Worm (Caenorhabditis elegans) whole organism, L1 larva: ENCODE results near the gene clec-118.

ENCODE experiments used
- C16A3.4 ChIP-seq: fragments of 150-350 bp; optimal IDR thresholded peaks from 2 replicates; lab custom pipeline; 2014; ENCODE audit warnings: missing biosample characterization, missing genetic modification characterization
- aly-2 ChIP-seq: fragments of 150-350 bp; optimal IDR thresholded peaks from 2 replicates; lab custom pipeline; 2014; ENCODE audit warnings: missing biosample characterization, missing genetic modification characterization
- blmp-1 ChIP-seq: fragments of 150-350 bp; optimal IDR thresholded peaks from 2 replicates; lab custom pipeline; 2014; ENCODE audit warnings: missing biosample characterization, missing genetic modification characterization
- ceh-8 ChIP-seq: fragments of 200-800 bp; sonication (Bioruptor generic); optimal IDR thresholded peaks from 2 replicates; lab custom pipeline; 2018; ENCODE audit warnings: mild to moderate bottlenecking, missing genetic modification characterization, moderate library complexity, missing compliant biosample characterization
- efl-1 ChIP-seq, 4 experiments: fragments of 150-350 bp; optimal IDR thresholded peaks in 3 of 4; peaks in 1 of 4; 1 replicate in 1 of 4; 2 replicates in 3 of 4; lab custom pipeline; 2014; ENCODE audit warnings: missing biosample characterization in 2 of 4, missing genetic modification characterization in 2 of 4, missing genetic modification reagents in 2 of 4
- egl-27 ChIP-seq, 2 experiments: fragments of 150-350 bp in 1 of 2; sonication (generic microtip); optimal IDR thresholded peaks; 3 replicates each; lab custom pipeline; 2017 to 2018; ENCODE audit warnings: missing biosample characterization in 2 of 2, missing genetic modification characterization in 2 of 2, missing genetic modification reagents in 2 of 2
- elt-3 ChIP-seq, 6 experiments: fragments of 150-350 bp in 1 of 6; sonication (generic microtip); optimal IDR thresholded peaks; 2 replicates each; lab custom pipeline; 2017 to 2018; ENCODE audit warnings: missing biosample characterization in 6 of 6, missing genetic modification characterization in 6 of 6, inconsistent platforms in 1 of 6
- fkh-10 ChIP-seq: sonication (generic microtip); optimal IDR thresholded peaks from 2 replicates; lab custom pipeline; 2017; ENCODE audit warnings: missing biosample characterization, missing genetic modification reagents, missing genetic modification characterization
- isw-1 ChIP-seq: fragments of 200-800 bp; sonication (Bioruptor generic); IDR thresholded peaks from 2 replicates; pipeline ENCODE4 v1.3.6; 2022; ENCODE audit warnings: missing genetic modification characterization, missing compliant biosample characterization
- lin-15B ChIP-seq: fragments of 150-350 bp; sonication (generic microtip); optimal IDR thresholded peaks from 3 replicates; lab custom pipeline; 2014; ENCODE audit warnings: missing biosample characterization, missing genetic modification characterization
- lin-35 ChIP-seq, 2 experiments: fragments of 150-350 bp; optimal IDR thresholded peaks; 2 replicates each; lab custom pipeline; 2014; ENCODE audit warnings: missing biosample characterization in 2 of 2, missing genetic modification characterization in 2 of 2, missing genetic modification reagents in 2 of 2
- lin-39 ChIP-seq: fragments of 150-350 bp; optimal IDR thresholded peaks from 2 replicates; lab custom pipeline; 2014; ENCODE audit warnings: missing biosample characterization, missing genetic modification reagents, missing genetic modification characterization
- lir-3 ChIP-seq: sonication (generic microtip); optimal IDR thresholded peaks from 2 replicates; lab custom pipeline; 2016; ENCODE audit warnings: mild to moderate bottlenecking, missing genetic modification characterization, moderate library complexity, missing compliant biosample characterization; ENCODE audit not compliant: poor library complexity
- mef-2 ChIP-seq: fragments of 150-350 bp; optimal IDR thresholded peaks from 2 replicates; lab custom pipeline; 2014; ENCODE audit warnings: missing biosample characterization, missing genetic modification characterization
- nhr-19 ChIP-seq: fragments of 200-800 bp; sonication (Bioruptor generic); conservative IDR thresholded peaks from 2 replicates; pipeline ENCODE4 v1.3.6; 2022; ENCODE audit warnings: missing genetic modification characterization, missing compliant biosample characterization
- nhr-20 ChIP-seq: sonication (generic microtip); optimal IDR thresholded peaks from 2 replicates; lab custom pipeline; 2016; ENCODE audit warnings: mild to moderate bottlenecking, missing genetic modification characterization, missing compliant biosample characterization
- nhr-47 ChIP-seq: sonication (generic microtip); optimal IDR thresholded peaks from 2 replicates; lab custom pipeline; 2016; ENCODE audit warnings: mild to moderate bottlenecking, missing genetic modification characterization, moderate library complexity, missing compliant biosample characterization
- nhr-77 ChIP-seq: fragments of 150-350 bp; optimal IDR thresholded peaks from 2 replicates; lab custom pipeline; 2014; ENCODE audit warnings: missing biosample characterization, missing genetic modification characterization
- nhr-84 ChIP-seq: sonication (generic microtip); optimal IDR thresholded peaks from 2 replicates; lab custom pipeline; 2017; ENCODE audit warnings: missing biosample characterization, missing genetic modification characterization
- pax-3 ChIP-seq: fragments of 200-800 bp; sonication (Bioruptor generic); optimal IDR thresholded peaks from 2 replicates; lab custom pipeline; 2018; ENCODE audit warnings: mild to moderate bottlenecking, missing genetic modification characterization, moderate library complexity, missing compliant biosample characterization
- pqm-1 ChIP-seq: sonication (generic microtip); optimal IDR thresholded peaks from 3 replicates; lab custom pipeline; 2017; ENCODE audit warnings: missing biosample characterization, missing genetic modification characterization
- rnt-1 ChIP-seq: sonication (generic microtip); optimal IDR thresholded peaks from 2 replicates; lab custom pipeline; 2016; ENCODE audit warnings: mild to moderate bottlenecking, missing genetic modification characterization, moderate library complexity, missing compliant biosample characterization
- skn-1 ChIP-seq: fragments of 150-350 bp; optimal IDR thresholded peaks from 2 replicates; lab custom pipeline; 2014; ENCODE audit warnings: missing biosample characterization, missing genetic modification characterization
- snpc-4 ChIP-seq: fragments of 150-350 bp; optimal IDR thresholded peaks from 2 replicates; lab custom pipeline; 2014; ENCODE audit warnings: missing biosample characterization, missing genetic modification characterization
- snu-23 ChIP-seq: sonication (generic microtip); optimal IDR thresholded peaks from 2 replicates; lab custom pipeline; 2016; ENCODE audit warnings: missing genetic modification characterization, missing compliant biosample characterization
- sptf-1 ChIP-seq: fragments of 150-350 bp; optimal IDR thresholded peaks from 2 replicates; lab custom pipeline; 2014; ENCODE audit warnings: missing biosample characterization, missing genetic modification characterization
- swsn-7 ChIP-seq: sonication (generic microtip); optimal IDR thresholded peaks from 2 replicates; lab custom pipeline; 2016; ENCODE audit warnings: missing genetic modification characterization, missing compliant biosample characterization
- tbx-2 ChIP-seq: sonication (generic microtip); optimal IDR thresholded peaks from 2 replicates; lab custom pipeline; 2016; ENCODE audit warnings: missing genetic modification characterization, missing compliant biosample characterization
- unc-130 ChIP-seq: fragments of 150-350 bp; optimal IDR thresholded peaks from 2 replicates; lab custom pipeline; 2017; ENCODE audit warnings: missing biosample characterization, missing genetic modification characterization, inconsistent platforms
- unc-62 ChIP-seq: fragments of 150-350 bp; optimal IDR thresholded peaks from 2 replicates; lab custom pipeline; 2014; ENCODE audit warnings: missing biosample characterization, missing genetic modification reagents, missing genetic modification characterization
- vab-15 ChIP-seq: sonication (generic microtip); optimal IDR thresholded peaks from 2 replicates; lab custom pipeline; 2017; ENCODE audit warnings: missing genotype, mild to moderate bottlenecking, missing genetic modification characterization, missing compliant biosample characterization
- xbp-1 ChIP-seq: sonication (generic microtip); optimal IDR thresholded peaks from 2 replicates; lab custom pipeline; 2016; ENCODE audit warnings: missing genetic modification characterization, missing compliant biosample characterization
- zip-4 ChIP-seq: fragments of 200-800 bp; sonication (Bioruptor generic); optimal IDR thresholded peaks from 2 replicates; lab custom pipeline; 2018; ENCODE audit warnings: mild to moderate bottlenecking, missing genetic modification characterization, moderate library complexity, missing compliant biosample characterization
- ztf-11 ChIP-seq, 2 experiments: sonication (generic microtip); optimal IDR thresholded peaks; 2 replicates each; lab custom pipeline; 2016 to 2017; ENCODE audit warnings: missing genetic modification characterization in 2 of 2, missing biosample characterization in 1 of 2, missing compliant biosample characterization in 1 of 2
- ztf-4 ChIP-seq: fragments of 150-350 bp; optimal IDR thresholded peaks from 2 replicates; lab custom pipeline; 2014; ENCODE audit warnings: missing biosample characterization, missing genetic modification characterization

The clec-118 gene

ce11 chrII:650321-651005, 38.2 kb upstream of the clec-118 start, which contains the start of the genes K07E8.7 and frpr-14 (continued):
- TF ChIP-seq fkh-10 (peak; percentile 47), skn-1 (tag; lab: Kevin White, UChicago) (peak; percentile 5), pax-3 (tag; lab: Kevin White, UChicago) (no peak), unc-62 (GFP tag; lab: Kevin White, UChicago) (no peak), lin-35 (GFP tag; optimal IDR thresholded peaks at IDR 0.05; lab: Kevin White, UChicago) (peak; percentile 52 to 64), rnt-1 (tag; lab: Kevin White, UChicago) (no peak), nhr-84 (tag; lab: Kevin White, UChicago) (no peak), nhr-47 (tag; lab: Kevin White, UChicago) (peak; percentile 56), lir-3 (tag; lab: Kevin White, UChicago) (no peak), nhr-20 (peak; percentile 16), lin-15B (no peak)

ce11 chrII:643733-644132, 31.5 kb upstream of the clec-118 start:
- no peak for TF ChIP-seq mef-2 (tag; lab: Kevin White, UChicago)
- no peak for TF ChIP-seq unc-130 (tag; lab: Kevin White, UChicago)
- no peak for TF ChIP-seq xbp-1
- TF ChIP-seq ztf-11 (tag; optimal IDR thresholded peaks at IDR 0.05; lab: Kevin White, UChicago) = no peak
- TF ChIP-seq rnt-1 (tag; lab: Kevin White, UChicago) = no peak
- no peak for TF ChIP-seq pqm-1 (tag; lab: Kevin White, UChicago)
- TF ChIP-seq efl-1 (optimal IDR thresholded peaks at IDR 0.05; lab: Kevin White, UChicago) = no peak
- TF ChIP-seq efl-1 (GFP tag; optimal IDR thresholded peaks at IDR 0.05 in 1 of 2; lab: Kevin White, UChicago) = no peak
- TF ChIP-seq elt-3 (tag; optimal IDR thresholded peaks at IDR 0.05; lab: Kevin White, UChicago) = no peak
- no peak for TF ChIP-seq swsn-7 (tag; lab: Kevin White, UChicago)
- no peak for TF ChIP-seq sptf-1
- no peak for TF ChIP-seq blmp-1
- TF ChIP-seq lin-15B = no peak
- TF ChIP-seq snu-23 (GFP tag; lab: Kevin White, UChicago) = no peak

DNA sequence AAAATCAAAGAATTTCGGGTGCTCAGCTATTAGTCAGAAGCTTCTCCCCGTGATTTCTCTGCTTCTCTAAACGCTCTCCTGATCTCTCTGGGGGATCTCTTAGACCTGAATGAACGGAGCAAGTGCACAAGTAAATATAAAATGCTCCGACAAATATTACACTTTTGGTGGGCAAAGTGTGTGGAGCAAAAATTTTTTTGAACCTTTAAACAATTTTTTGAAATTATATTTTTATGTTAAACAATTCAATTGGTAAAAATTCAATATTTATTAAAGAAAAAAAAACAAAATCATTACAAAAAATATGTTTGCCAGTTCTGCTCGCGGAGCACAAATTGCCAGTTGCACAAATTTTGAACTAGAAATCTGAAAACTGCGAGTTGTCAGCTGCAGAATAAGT, 27.2 kb upstream of the clec-118 start, which contains the start of gene K07E8.6:
TSS of gene K07E8.6 (minus strand) at position 101 of the 400 bp plus-strand sequence.
- no peak for TF ChIP-seq zip-4 (GFP tag; lab: Kevin White, UChicago)
- TF ChIP-seq aly-2 (tag; lab: Kevin White, UChicago) = no peak
- TF ChIP-seq C16A3.4 = no peak
- no peak for TF ChIP-seq efl-1 (optimal IDR thresholded peaks at IDR 0.05; lab: Kevin White, UChicago)
- no peak for TF ChIP-seq efl-1 (GFP tag; optimal IDR thresholded peaks at IDR 0.05 in 1 of 2; lab: Kevin White, UChicago)
- no peak for TF ChIP-seq ztf-4 (tag; lab: Kevin White, UChicago)
- TF ChIP-seq lin-39 = no peak
- TF ChIP-seq ceh-8 = no peak
- no peak for TF ChIP-seq nhr-19 (GFP tag; lab: Robert Waterston, UW)
- TF ChIP-seq isw-1 (GFP tag; lab: Robert Waterston, UW) = no peak
- no peak for TF ChIP-seq fkh-10

- TF ChIP-seq snpc-4 (tag; lab: Kevin White, UChicago) (no peak), egl-27 (tag; optimal IDR thresholded peaks at IDR 0.05; lab: Kevin White, UChicago) (no peak), blmp-1 (no peak), tbx-2 (tag; lab: Kevin White, UChicago) (no peak), vab-15 (tag; lab: Kevin White, UChicago) (no peak), nhr-77 (tag; lab: Kevin White, UChicago) (no peak), snu-23 (GFP tag; lab: Kevin White, UChicago) (no peak), ceh-8 (no peak), lin-39 (no peak)
These were observed 21.7 kb upstream of the clec-118 start, which contains the start of gene T04B8.1 for ce11 chrII:633984-634383. T04B8.1 (plus strand) TSS chrII:634284.
